Worm (Caenorhabditis elegans) whole organism, mixed stage, embryonic: ENCODE measurements around the gene abcx-1.

Source experiments
- M03D4.4 ChIP-seq: sonication (generic microtip); optimal IDR thresholded peaks from 2 replicates; lab custom pipeline; 2017; ENCODE audit warnings: mild to moderate bottlenecking, missing genetic modification characterization, missing compliant biosample characterization
- bed-3 ChIP-seq: fragments of 200-800 bp; sonication (Bioruptor generic); optimal IDR thresholded peaks from 3 replicates; lab custom pipeline; 2018; ENCODE audit warnings: mild to moderate bottlenecking, missing genetic modification characterization, moderate library complexity, missing compliant biosample characterization
- blmp-1 ChIP-seq: fragments of 150-350 bp; optimal IDR thresholded peaks from 2 replicates; lab custom pipeline; 2014; ENCODE audit warnings: missing biosample characterization, missing genetic modification characterization
- lin-13 ChIP-seq: fragments of 150-350 bp; optimal IDR thresholded peaks from 2 replicates; lab custom pipeline; 2014; ENCODE audit warnings: missing biosample characterization, missing genetic modification characterization
- mab-5 ChIP-seq: fragments of 150-350 bp; optimal IDR thresholded peaks from 2 replicates; lab custom pipeline; 2014; ENCODE audit warnings: missing biosample characterization, missing genetic modification characterization
- nhr-237 ChIP-seq: fragments of 150-350 bp; optimal IDR thresholded peaks from 2 replicates; lab custom pipeline; 2014; ENCODE audit warnings: missing biosample characterization, missing genetic modification characterization
- sptf-1 ChIP-seq: sonication (generic microtip); optimal IDR thresholded peaks from 2 replicates; lab custom pipeline; 2017; ENCODE audit warnings: mild to moderate bottlenecking, missing genetic modification characterization, moderate library complexity, missing compliant biosample characterization
- tbx-8 ChIP-seq: fragments of 200-800 bp; sonication (Bioruptor generic); optimal IDR thresholded peaks from 2 replicates; lab custom pipeline; 2018; ENCODE audit warnings: mild to moderate bottlenecking, missing genetic modification characterization, moderate library complexity, missing compliant biosample characterization
- unc-39 ChIP-seq: fragments of 150-350 bp; optimal IDR thresholded peaks from 2 replicates; lab custom pipeline; 2014; ENCODE audit warnings: missing biosample characterization, missing genetic modification characterization
- unc-62 ChIP-seq: fragments of 150-350 bp; optimal IDR thresholded peaks from 2 replicates; lab custom pipeline; 2014; ENCODE audit warnings: missing biosample characterization, missing genetic modification reagents, missing genetic modification characterization
- ztf-11 ChIP-seq: fragments of 150-350 bp; optimal IDR thresholded peaks from 2 replicates; lab custom pipeline; 2014; ENCODE audit warnings: missing biosample characterization, missing genetic modification characterization

ce11 chrII:6499067-6499466, 32.9 kb upstream of the abcx-1 start, which contains the start of gene twk-49:
- TF ChIP-seq sptf-1 (tag; lab: Kevin White, UChicago) (no peak), M03D4.4 (tag; lab: Kevin White, UChicago) (no peak), mab-5 (tag; lab: Kevin White, UChicago) (no peak), blmp-1 (tag; lab: Kevin White, UChicago) (no peak), bed-3 (GFP tag; lab: Kevin White, UChicago) (no peak), tbx-8 (GFP tag; lab: Kevin White, UChicago) (no peak), ztf-11 (tag; lab: Kevin White, UChicago) (no peak), unc-62 (GFP tag; lab: Kevin White, UChicago) (no peak), unc-39 (no peak), lin-13 (tag; lab: Kevin White, UChicago) (no peak), nhr-237 (tag; lab: Kevin White, UChicago) (no peak)
